Worm (Caenorhabditis elegans) whole organism, L3 larva: ENCODE measurements around the gene F36H9.7.
A peak's percentile ranks its signal among the peaks of the same experiment; 100 is the strongest.
"Not testable (repeated sequence)": the region's sequence is repeated elsewhere in the genome, so short reads cannot be mapped to it uniquely, and the experiment has no call there.

Experiments used
- R02D3.7 ChIP-seq: fragments of 150-350 bp; optimal IDR thresholded peaks from 2 replicates; lab custom pipeline; 2014; ENCODE audit warnings: missing biosample characterization, missing genetic modification characterization
- ZK546.5 ChIP-seq: sonication (generic microtip); optimal IDR thresholded peaks from 2 replicates; lab custom pipeline; 2017; ENCODE audit warnings: missing biosample characterization, missing genetic modification characterization
- aly-2 ChIP-seq: fragments of 150-350 bp; optimal IDR thresholded peaks from 2 replicates; lab custom pipeline; 2014; ENCODE audit warnings: missing biosample characterization, missing genetic modification characterization
- ama-1 ChIP-seq: fragments of 150-350 bp; optimal IDR thresholded peaks from 2 replicates; lab custom pipeline; 2018
- ceh-16 ChIP-seq: sonication (generic microtip); optimal IDR thresholded peaks from 2 replicates; lab custom pipeline; 2017; ENCODE audit warnings: missing biosample characterization, missing genetic modification characterization
- ceh-28 ChIP-seq: fragments of 150-350 bp; optimal IDR thresholded peaks from 2 replicates; lab custom pipeline; 2014; ENCODE audit warnings: missing biosample characterization, missing genetic modification reagents, missing genetic modification characterization
- ceh-82 ChIP-seq: fragments of 150-350 bp; optimal IDR thresholded peaks from 2 replicates; lab custom pipeline; 2014; ENCODE audit warnings: missing biosample characterization, missing genetic modification characterization
- ceh-9 ChIP-seq: sonication (generic microtip); optimal IDR thresholded peaks from 2 replicates; lab custom pipeline; 2018; ENCODE audit warnings: missing biosample characterization, missing genetic modification characterization
- daf-12 ChIP-seq: fragments of 150-350 bp; optimal IDR thresholded peaks from 2 replicates; lab custom pipeline; 2014; ENCODE audit warnings: missing biosample characterization, missing genetic modification reagents, missing genetic modification characterization
- egl-27 ChIP-seq: sonication (generic microtip); optimal IDR thresholded peaks from 4 replicates; lab custom pipeline; 2017; ENCODE audit warnings: missing biosample characterization, missing genetic modification reagents, missing genetic modification characterization
- egl-5 ChIP-seq: fragments of 150-350 bp; optimal IDR thresholded peaks from 2 replicates; lab custom pipeline; 2017; ENCODE audit warnings: missing biosample characterization, missing genetic modification reagents, missing genetic modification characterization, inconsistent platforms
- elt-1 ChIP-seq: fragments of 150-350 bp; optimal IDR thresholded peaks from 2 replicates; lab custom pipeline; 2014; ENCODE audit warnings: missing biosample characterization, missing genetic modification characterization
- elt-2 ChIP-seq: sonication (generic microtip); optimal IDR thresholded peaks from 2 replicates; lab custom pipeline; 2016; ENCODE audit warnings: missing genetic modification reagents, mild to moderate bottlenecking, missing genetic modification characterization, missing compliant biosample characterization
- elt-3 ChIP-seq, 3 experiments: fragments of 150-350 bp in 1 of 3; sonication (generic microtip) in 2 of 3; optimal IDR thresholded peaks; 2 replicates in 2 of 3; 4 replicates in 1 of 3; lab custom pipeline; 2014 to 2017; ENCODE audit warnings: missing biosample characterization in 3 of 3, missing genetic modification characterization in 3 of 3
- fkh-10 ChIP-seq: sonication (generic microtip); optimal IDR thresholded peaks from 2 replicates; lab custom pipeline; 2017; ENCODE audit warnings: missing biosample characterization, missing genetic modification reagents, missing genetic modification characterization
- fkh-2 ChIP-seq: fragments of 150-350 bp; optimal IDR thresholded peaks from 2 replicates; lab custom pipeline; 2014; ENCODE audit warnings: missing biosample characterization, missing genetic modification reagents, missing genetic modification characterization
- fos-1 ChIP-seq: fragments of 150-350 bp; optimal IDR thresholded peaks from 2 replicates; lab custom pipeline; 2014; ENCODE audit warnings: missing biosample characterization, missing genetic modification characterization
- hmg-11 ChIP-seq: sonication (generic microtip); optimal IDR thresholded peaks from 2 replicates; lab custom pipeline; 2016; ENCODE audit warnings: missing genetic modification characterization, missing compliant biosample characterization
- jun-1 ChIP-seq: fragments of 150-350 bp; optimal IDR thresholded peaks from 2 replicates; lab custom pipeline; 2014; ENCODE audit warnings: missing biosample characterization, missing genetic modification reagents, missing genetic modification characterization
- lin-15B ChIP-seq: fragments of 150-350 bp; optimal IDR thresholded peaks from 2 replicates; lab custom pipeline; 2014; ENCODE audit warnings: missing biosample characterization, missing genetic modification characterization
- lin-39 ChIP-seq: fragments of 150-350 bp; optimal IDR thresholded peaks from 2 replicates; lab custom pipeline; 2018; ENCODE audit warnings: missing biosample characterization, missing genetic modification reagents, missing genetic modification characterization
- lsy-12 ChIP-seq: sonication (generic microtip); optimal IDR thresholded peaks from 2 replicates; lab custom pipeline; 2016; ENCODE audit warnings: mild to moderate bottlenecking, missing genetic modification characterization, missing compliant biosample characterization
- mdl-1 ChIP-seq: fragments of 150-350 bp; optimal IDR thresholded peaks from 2 replicates; lab custom pipeline; 2014; ENCODE audit warnings: missing biosample characterization, missing genetic modification characterization
- mml-1 ChIP-seq: fragments of 150-350 bp; sonication (generic microtip); optimal IDR thresholded peaks from 3 replicates; lab custom pipeline; 2014; ENCODE audit warnings: missing biosample characterization, missing genetic modification characterization
- nfya-1 ChIP-seq: sonication (generic microtip); optimal IDR thresholded peaks from 2 replicates; lab custom pipeline; 2017; ENCODE audit warnings: missing genetic modification characterization, mild to moderate bottlenecking, missing compliant biosample characterization, antibody characterized with exemption, moderate library complexity; ENCODE audit not compliant: insufficient read depth
- nhr-11 ChIP-seq: fragments of 150-350 bp; optimal IDR thresholded peaks from 2 replicates; lab custom pipeline; 2014; ENCODE audit warnings: missing biosample characterization, missing genetic modification characterization
- nhr-237 ChIP-seq: fragments of 150-350 bp; optimal IDR thresholded peaks from 2 replicates; lab custom pipeline; 2014; ENCODE audit warnings: missing biosample characterization, missing genetic modification characterization
- nhr-25 ChIP-seq: sonication (generic microtip); optimal IDR thresholded peaks from 2 replicates; lab custom pipeline; 2017; ENCODE audit warnings: missing biosample characterization, missing genetic modification characterization
- nhr-43 ChIP-seq: sonication (generic microtip); optimal IDR thresholded peaks from 2 replicates; lab custom pipeline; 2016; ENCODE audit warnings: mild to moderate bottlenecking, missing genetic modification characterization, missing compliant biosample characterization; ENCODE audit not compliant: poor library complexity, severe bottlenecking
- nhr-76 ChIP-seq: fragments of 150-350 bp; sonication (generic microtip); optimal IDR thresholded peaks from 5 replicates; lab custom pipeline; 2014; ENCODE audit warnings: missing biosample characterization, missing genetic modification characterization
- nhr-77 ChIP-seq: fragments of 150-350 bp; optimal IDR thresholded peaks from 2 replicates; lab custom pipeline; 2014; ENCODE audit warnings: missing biosample characterization, missing genetic modification characterization
- pha-4 ChIP-seq: fragments of 150-350 bp; optimal IDR thresholded peaks from 2 replicates; lab custom pipeline; 2014; ENCODE audit warnings: missing biosample characterization, missing genetic modification reagents, missing genetic modification characterization
- pqm-1 ChIP-seq: fragments of 150-350 bp; optimal IDR thresholded peaks from 2 replicates; lab custom pipeline; 2017; ENCODE audit warnings: missing biosample characterization, missing genetic modification characterization, inconsistent platforms
- sea-2 ChIP-seq: fragments of 150-350 bp; sonication (generic microtip); optimal IDR thresholded peaks from 4 replicates; lab custom pipeline; 2014; ENCODE audit warnings: missing biosample characterization, missing genetic modification reagents, missing genetic modification characterization
- skn-1 ChIP-seq: fragments of 150-350 bp; optimal IDR thresholded peaks from 2 replicates; lab custom pipeline; 2014; ENCODE audit warnings: missing biosample characterization, missing genetic modification characterization
- snpc-4 ChIP-seq: fragments of 150-350 bp; optimal IDR thresholded peaks from 2 replicates; lab custom pipeline; 2014; ENCODE audit warnings: missing biosample characterization, missing genetic modification characterization
- tbx-2 ChIP-seq: sonication (generic microtip); optimal IDR thresholded peaks from 2 replicates; lab custom pipeline; 2016; ENCODE audit warnings: mild to moderate bottlenecking, missing genetic modification characterization, missing compliant biosample characterization
- unc-39 ChIP-seq: sonication (generic microtip); optimal IDR thresholded peaks from 4 replicates; lab custom pipeline; 2017; ENCODE audit warnings: missing biosample characterization, missing genetic modification characterization
- zag-1 ChIP-seq: fragments of 150-350 bp; optimal IDR thresholded peaks from 2 replicates; lab custom pipeline; 2014; ENCODE audit warnings: missing biosample characterization, missing genetic modification characterization
- ztf-4 ChIP-seq: fragments of 150-350 bp; optimal IDR thresholded peaks from 2 replicates; lab custom pipeline; 2014; ENCODE audit warnings: missing biosample characterization, missing genetic modification characterization

The F36H9.7 gene

DNA sequence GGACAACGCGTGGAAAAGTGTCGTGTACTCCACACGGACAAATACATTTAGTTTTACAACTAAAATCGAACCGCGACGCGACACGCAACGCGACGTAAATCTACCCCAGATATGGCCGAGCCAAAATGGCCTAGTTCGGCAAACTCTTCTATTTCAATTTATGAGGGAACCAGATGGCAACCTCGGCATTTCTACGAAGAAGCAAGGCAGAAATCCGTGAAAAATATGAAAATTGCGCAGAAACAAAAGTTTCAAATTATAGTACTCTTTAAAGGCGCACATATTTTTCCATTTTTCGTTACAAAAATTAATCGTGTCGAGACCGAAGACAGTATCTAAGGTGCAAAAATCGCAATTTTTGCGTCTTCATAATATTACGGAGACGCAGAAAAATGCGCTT lies 40.1 kb upstream of the F36H9.7 start, which contains the start of gene Y46H3A.5:
Y46H3A.5 (minus strand) TSS at position 101 of the 400 bp plus-strand sequence.
- not testable (repeated sequence) for TF ChIP-seq fkh-10 (GFP tag; lab: Kevin White, UChicago); ceh-9 (tag; lab: Kevin White, UChicago); elt-1

DNA sequence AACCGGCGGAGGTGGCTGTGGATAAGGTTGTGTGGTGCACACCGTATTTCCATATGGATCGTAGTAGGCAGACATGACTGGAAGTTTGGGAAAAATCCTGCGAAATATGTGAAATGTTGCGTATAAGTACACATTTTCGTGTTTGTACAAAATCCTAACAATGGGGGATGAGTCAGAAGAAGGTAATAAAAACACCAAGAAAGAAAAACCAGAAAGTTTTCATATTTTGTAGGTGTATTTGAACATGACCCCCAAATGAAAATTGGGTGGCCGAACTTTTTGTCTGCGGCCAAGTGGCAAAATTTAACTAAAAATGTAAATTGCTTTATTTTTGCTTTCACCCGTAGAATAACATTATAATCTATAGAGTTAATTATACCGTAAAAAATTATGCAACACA lies 36.3 kb upstream of the F36H9.7 start, which contains the start of gene Y46H3A.4:
Y46H3A.4 (minus strand) TSS at position 101 of the 400 bp plus-strand sequence.
- no peak for TF ChIP-seq ztf-4 (tag; lab: Kevin White, UChicago)
- no peak for TF ChIP-seq tbx-2
- no peak for TF ChIP-seq nfya-1
- TF ChIP-seq nhr-77 (tag; lab: Kevin White, UChicago): no peak
- TF ChIP-seq lsy-12 (tag; lab: Kevin White, UChicago): no peak
- no peak for TF ChIP-seq unc-39 (tag; lab: Kevin White, UChicago)
- no peak for TF ChIP-seq skn-1 (tag; lab: Kevin White, UChicago)
- no peak for TF ChIP-seq daf-12 (tag; lab: Kevin White, UChicago)
- TF ChIP-seq zag-1 (tag; lab: Kevin White, UChicago): no peak
- no peak for TF ChIP-seq ceh-9 (tag; lab: Kevin White, UChicago)
- TF ChIP-seq mdl-1 (tag; lab: Kevin White, UChicago): no peak

DNA sequence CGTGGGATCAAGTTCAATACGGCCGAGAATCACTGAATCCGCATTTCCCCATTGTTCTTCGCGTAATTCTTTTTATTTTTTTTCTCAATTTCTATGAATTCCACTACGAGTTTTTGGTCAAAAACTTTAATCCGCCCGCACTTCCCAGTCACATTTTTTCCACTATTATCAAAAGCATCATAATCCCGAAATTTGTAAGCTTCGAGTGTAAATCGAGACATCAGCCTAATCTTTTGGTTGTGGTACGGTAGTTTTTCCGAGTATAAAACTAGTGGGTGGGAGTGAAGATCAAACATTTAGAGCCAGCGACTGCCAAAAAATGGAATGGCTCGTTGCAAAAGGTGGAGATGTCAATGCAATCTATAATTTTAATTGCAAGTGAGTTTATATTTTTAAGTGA lies 32.4 kb upstream of the F36H9.7 start, which contains the start of gene srt-42:
srt-42 (plus strand) TSS at position 301 of the 400 bp plus-strand sequence.
- TF ChIP-seq aly-2 (tag; lab: Kevin White, UChicago) (no peak), nhr-43 (no peak), ZK546.5 (tag; lab: Kevin White, UChicago) (no peak), elt-3 (tag; optimal IDR thresholded peaks at IDR 0.05; lab: Kevin White, UChicago) (no peak), elt-2 (tag; lab: Kevin White, UChicago) (no peak)

DNA sequence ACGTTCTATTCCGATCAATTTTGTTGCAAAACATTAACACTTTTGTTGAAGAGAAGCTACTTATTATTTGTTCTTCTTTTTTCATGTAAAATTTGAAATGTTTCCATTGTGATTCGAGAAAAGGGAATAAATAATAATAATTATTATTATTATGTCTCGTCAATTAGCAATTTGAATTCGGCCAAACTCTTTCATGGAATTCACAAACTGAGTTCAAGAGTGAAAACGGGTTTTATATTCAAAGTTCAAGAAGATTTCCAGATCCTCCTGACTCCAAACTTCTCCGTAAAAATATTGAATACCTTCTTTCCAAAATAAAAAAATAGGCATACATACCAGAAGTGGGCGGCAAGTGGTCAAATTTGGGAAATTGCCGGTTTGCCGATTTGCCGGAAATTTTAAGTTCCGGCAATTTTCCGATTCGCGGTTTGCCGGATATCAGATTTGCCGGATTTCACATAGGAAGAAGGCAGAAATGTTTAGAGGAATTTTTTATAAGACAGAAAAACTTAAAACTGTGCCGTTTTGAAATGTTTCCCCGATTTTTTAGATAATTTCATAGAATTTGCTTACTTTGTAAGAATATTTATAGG lies 31.1 kb upstream of the F36H9.7 start:
- TF ChIP-seq pha-4 (tag; lab: Kevin White, UChicago) (peak; percentile 49), mdl-1 (tag; lab: Kevin White, UChicago) (no peak), ama-1 (lab: Kevin White, UChicago) (peak; percentile 92), egl-5 (tag; lab: Kevin White, UChicago) (peak; percentile 19), ceh-9 (tag; lab: Kevin White, UChicago) (no peak), unc-39 (tag; lab: Kevin White, UChicago) (no peak), R02D3.7 (tag; lab: Kevin White, UChicago) (no peak), egl-27 (tag; lab: Kevin White, UChicago) (no peak), nhr-25 (tag; lab: Kevin White, UChicago) (peak; percentile 13), fkh-2 (tag; lab: Kevin White, UChicago) (no peak), nhr-76 (no peak), nfya-1 (peak; percentile 30)
- TF ChIP-seq, all 47 proteins: peak for 5

DNA sequence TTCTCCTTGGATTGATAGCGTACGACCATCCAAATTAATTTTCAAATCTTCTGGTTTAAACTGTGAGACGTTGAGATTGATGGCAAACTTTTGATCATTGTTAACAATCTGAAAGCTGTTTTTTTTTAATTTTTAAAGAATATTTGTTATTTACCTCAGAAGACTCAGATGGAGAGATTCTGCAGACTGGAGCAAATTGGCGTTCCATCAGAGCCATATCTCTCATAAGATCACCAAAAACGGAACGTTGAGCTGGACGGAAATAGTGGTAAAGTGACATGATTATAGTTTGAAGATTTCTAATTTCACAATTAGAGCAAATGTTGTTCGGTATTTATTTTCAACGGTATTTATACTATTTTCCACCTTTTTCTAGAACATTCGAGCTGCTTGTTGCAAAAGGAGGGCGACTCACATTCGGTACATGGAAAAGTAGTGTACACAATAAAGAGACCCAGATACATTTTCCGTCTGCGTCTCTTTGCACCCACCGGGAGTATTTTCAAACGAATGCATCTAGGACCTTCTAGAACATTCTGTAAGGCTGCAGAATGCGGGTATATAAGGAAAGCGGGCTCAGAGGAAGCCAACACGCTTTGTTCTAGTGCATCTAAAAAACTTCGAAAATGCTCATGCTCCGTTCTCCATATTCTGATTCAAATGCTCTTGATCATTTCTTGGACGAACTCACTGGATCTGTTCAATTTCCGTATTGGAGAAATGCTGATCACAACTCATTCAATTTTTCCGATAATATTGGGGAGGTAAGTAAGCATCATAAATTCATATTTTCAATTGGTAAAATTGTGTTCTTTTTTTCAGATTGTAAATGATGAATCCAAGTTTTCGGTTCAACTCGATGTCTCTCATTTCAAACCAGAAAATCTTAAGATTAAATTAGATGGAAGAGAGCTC lies 30.2 kb upstream of the F36H9.7 start, which contains the start of the genes hsp-16.2 and hsp-16.41:
hsp-16.2 (minus strand) TSS at position 313 of the 915 bp plus-strand sequence.
hsp-16.41 (plus strand) TSS at position 534 of the 915 bp plus-strand sequence.
- no peak for TF ChIP-seq nhr-77 (tag; lab: Kevin White, UChicago)
- TF ChIP-seq nhr-25 (tag; lab: Kevin White, UChicago): peak; percentile 6
- TF ChIP-seq mdl-1 (tag; lab: Kevin White, UChicago): no peak
- TF ChIP-seq nhr-11 (tag; lab: Kevin White, UChicago): no peak
- TF ChIP-seq elt-2 (tag; lab: Kevin White, UChicago): peak; percentile 28
- peak; percentile 62 for TF ChIP-seq pha-4 (tag; lab: Kevin White, UChicago)
- no peak for TF ChIP-seq ceh-9 (tag; lab: Kevin White, UChicago)
- no peak for TF ChIP-seq ceh-82 (tag; lab: Kevin White, UChicago)
- no peak for TF ChIP-seq jun-1
- TF ChIP-seq daf-12 (tag; lab: Kevin White, UChicago): no peak
- no peak for TF ChIP-seq ceh-28
- TF ChIP-seq unc-39 (tag; lab: Kevin White, UChicago): no peak
- peak; percentile 49 for TF ChIP-seq lin-39
- TF ChIP-seq pqm-1 (tag; lab: Kevin White, UChicago): no peak
- TF ChIP-seq lsy-12 (tag; lab: Kevin White, UChicago): peak; percentile 46
- no peak for TF ChIP-seq mml-1 (tag; lab: Kevin White, UChicago)
- no peak for TF ChIP-seq fkh-2 (tag; lab: Kevin White, UChicago)
- peak; percentile 95 for TF ChIP-seq ama-1 (lab: Kevin White, UChicago)
- TF ChIP-seq lin-15B (tag; lab: Kevin White, UChicago): no peak
- no peak for TF ChIP-seq snpc-4 (tag; lab: Kevin White, UChicago)
- TF ChIP-seq fos-1 (tag; lab: Kevin White, UChicago): no peak
- TF ChIP-seq nfya-1: peak; percentile 81
- peak; percentile 29 for TF ChIP-seq hmg-11 (tag; lab: Kevin White, UChicago)
- no peak for TF ChIP-seq nhr-237 (tag; lab: Kevin White, UChicago)
- TF ChIP-seq ZK546.5 (tag; lab: Kevin White, UChicago): no peak
- TF ChIP-seq sea-2 (GFP tag; lab: Kevin White, UChicago): peak; percentile 65
- TF ChIP-seq tbx-2: no peak
- no peak for TF ChIP-seq ztf-4 (tag; lab: Kevin White, UChicago)
- no peak for TF ChIP-seq ceh-16 (tag; lab: Kevin White, UChicago)
